Fruit fly (Drosophila melanogaster) whole organism, pupa: Measurements from ENCODE around the gene CG5835.

ENCODE experiments used
- CG13204 ChIP-seq: fragments of 200-800 bp; sonication (Bioruptor generic); optimal IDR thresholded peaks from 2 replicates; lab custom pipeline; 2018; ENCODE audit warnings: missing biosample characterization, mild to moderate bottlenecking, missing genetic modification characterization, moderate library complexity
- CG14655 ChIP-seq: fragments of 200-800 bp; sonication (Bioruptor generic); optimal IDR thresholded peaks from 3 replicates; lab custom pipeline; 2017; ENCODE audit warnings: mild to moderate bottlenecking, missing biosample characterization, missing genetic modification reagents, missing genetic modification characterization
- CG32121 ChIP-seq: fragments of 200-800 bp; sonication (Bioruptor generic); IDR thresholded peaks from 2 replicates; pipeline ENCODE4 v1.3.6; 2022; ENCODE audit warnings: missing biosample characterization, missing genetic modification characterization
- CG34367 ChIP-seq: fragments of 200-800 bp; sonication (Bioruptor generic); optimal IDR thresholded peaks from 2 replicates; lab custom pipeline; 2018; ENCODE audit warnings: missing biosample characterization, mild to moderate bottlenecking, missing genetic modification characterization
- CG4496 ChIP-seq: fragments of 200-800 bp; sonication (Bioruptor generic); IDR thresholded peaks from 3 replicates; pipeline ENCODE4 v1.3.6; 2022; ENCODE audit warnings: missing biosample characterization, missing genetic modification characterization
- CG9948 ChIP-seq: fragments of 200-800 bp; sonication (Bioruptor generic); optimal IDR thresholded peaks from 2 replicates; lab custom pipeline; 2018; ENCODE audit warnings: missing biosample characterization, mild to moderate bottlenecking, missing genetic modification characterization, moderate library complexity
- EcR ChIP-seq: fragments of 200-800 bp; sonication (Bioruptor generic); optimal IDR thresholded peaks from 3 replicates; lab custom pipeline; 2019; ENCODE audit warnings: missing biosample characterization, missing genetic modification characterization, mild to moderate bottlenecking, moderate library complexity, missing genetic modification reagents
- fd96Ca ChIP-seq: fragments of 200-800 bp; sonication (Bioruptor generic); IDR thresholded peaks from 3 replicates; pipeline ENCODE4 v1.3.6; 2022; ENCODE audit warnings: missing biosample characterization, missing genetic modification characterization
- rn ChIP-seq: fragments of 200-800 bp; sonication (Bioruptor generic); IDR thresholded peaks from 2 replicates; pipeline ENCODE4 v1.3.6; 2022; ENCODE audit warnings: missing biosample characterization, missing genetic modification characterization

DNA sequence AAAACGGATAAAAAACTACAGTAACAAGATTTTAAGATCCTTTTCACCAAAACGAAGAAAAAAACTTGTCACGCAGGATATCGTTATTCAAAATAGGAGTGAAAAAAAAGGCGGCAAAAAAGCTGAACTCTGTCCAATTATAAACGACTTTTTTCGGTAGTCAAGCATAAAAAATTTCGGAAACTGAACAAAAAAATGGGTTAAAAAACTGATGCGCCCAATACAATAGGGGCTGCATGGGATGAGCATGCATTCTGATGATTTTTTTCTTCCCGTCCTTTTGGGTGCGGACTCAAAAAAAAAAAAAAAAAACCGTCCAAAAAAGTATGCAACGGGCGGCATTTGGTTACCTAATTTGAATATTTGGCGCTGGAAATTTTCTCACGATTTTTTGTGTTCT lies 21.0 kb upstream of the CG5835 start:
- TF ChIP-seq fd96Ca (GFP tag; lab: Robert Waterston, UW) (no peak), CG9948 (tag; lab: Kevin White, UChicago) (no peak), CG14655 (GFP tag; lab: Kevin White, UChicago) (no peak), CG34367 (no peak), CG32121 (no peak), EcR (GFP tag; lab: Kevin White, UChicago) (no peak), rn (GFP tag; lab: Robert Waterston, UW) (no peak), CG13204 (GFP tag; lab: Kevin White, UChicago) (no peak), CG4496 (GFP tag; lab: Robert Waterston, UW) (no peak)
